5 worm cellular contexts compared by ENCODE assay signal in the genomic region with DNA sequence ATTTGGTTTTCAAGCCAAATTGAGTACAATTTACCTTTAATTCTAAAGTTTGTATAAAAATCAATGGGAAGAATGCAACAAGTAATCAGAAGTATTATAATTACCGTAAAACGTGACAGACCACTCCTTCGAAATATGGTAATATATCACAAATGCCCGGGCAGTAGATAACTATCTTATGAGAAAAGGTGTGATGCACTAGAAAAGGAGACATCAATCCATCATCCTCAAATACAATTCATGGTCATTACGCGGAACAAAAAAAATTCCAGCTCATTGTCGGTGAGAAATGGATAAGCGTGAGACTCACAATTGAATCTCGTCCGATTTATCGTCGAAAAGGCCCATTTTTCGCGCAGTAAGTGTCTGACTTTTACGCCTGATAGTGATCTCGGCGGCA.
TF ChIP-seq lines count a peak whose summit lies in the region.

No protein-coding gene starts in this region.

TF ChIP-seq in whole organism, L1 larva, 84 proteins besides CTCF, POLR2A, EP300 and RAD21 (continues in another document):
- TF ChIP-seq snu-23 (GFP tag; optimal IDR thresholded peaks at IDR 0.05; lab: Kevin White, UChicago): peak; percentile 12
- TF ChIP-seq fkh-10 (GFP tag; optimal IDR thresholded peaks at IDR 0.05; lab: Kevin White, UChicago): no peak
- no peak for TF ChIP-seq xbp-1 (tag; optimal IDR thresholded peaks at IDR 0.05; lab: Kevin White, UChicago)
- peak; percentile 16 for TF ChIP-seq efl-3 (GFP tag; optimal IDR thresholded peaks at IDR 0.05; lab: Kevin White, UChicago)
- no peak for TF ChIP-seq lin-35 (GFP tag; optimal IDR thresholded peaks at IDR 0.05; lab: Kevin White, UChicago)
- peak; percentile 26 for TF ChIP-seq nhr-20 (tag; optimal IDR thresholded peaks at IDR 0.05; lab: Kevin White, UChicago)
- no peak for TF ChIP-seq alr-1 (tag; optimal IDR thresholded peaks at IDR 0.05; lab: Kevin White, UChicago; ENCODE audit: borderline replicate concordance)
- no peak for TF ChIP-seq ceh-82 (tag; optimal IDR thresholded peaks at IDR 0.05; lab: Kevin White, UChicago)
- TF ChIP-seq nhr-90 (tag; optimal IDR thresholded peaks at IDR 0.05; lab: Kevin White, UChicago; ENCODE audit: poor library complexity): peak; percentile 17
- TF ChIP-seq unc-62 (GFP tag; optimal IDR thresholded peaks at IDR 0.05; lab: Kevin White, UChicago): no peak
- TF ChIP-seq nhr-28 (tag; optimal IDR thresholded peaks at IDR 0.05; lab: Kevin White, UChicago): no peak
- peak; percentile 18 for TF ChIP-seq irx-1 (tag; optimal IDR thresholded peaks at IDR 0.05; lab: Kevin White, UChicago)
- no peak for TF ChIP-seq hlh-17 (GFP tag; optimal IDR thresholded peaks at IDR 0.05; lab: Kevin White, UChicago; ENCODE audit: borderline replicate concordance)
- TF ChIP-seq nhr-71 (tag; optimal IDR thresholded peaks at IDR 0.05; lab: Kevin White, UChicago): peak; percentile 20
- no peak for TF ChIP-seq hlh-4 (tag; optimal IDR thresholded peaks at IDR 0.05; lab: Kevin White, UChicago)
- no peak for TF ChIP-seq snpc-4 (tag; optimal IDR thresholded peaks at IDR 0.05; lab: Kevin White, UChicago)
- no peak for TF ChIP-seq grh-1 (GFP tag; IDR thresholded peaks at IDR 0.05; lab: Robert Waterston, UW)

TF ChIP-seq in whole organism, L2 larva, 48 proteins besides CTCF, POLR2A, EP300 and RAD21:
- TF ChIP-seq gmeb-1 (tag; optimal IDR thresholded peaks at IDR 0.05; lab: Kevin White, UChicago) (no peak), nhr-25 (tag; optimal IDR thresholded peaks at IDR 0.05; lab: Kevin White, UChicago) (peak; percentile 16), alr-1 (tag; optimal IDR thresholded peaks at IDR 0.05; lab: Kevin White, UChicago) (no peak), nhr-129 (tag; optimal IDR thresholded peaks at IDR 0.05; lab: Kevin White, UChicago) (peak; percentile 2), elt-1 (tag; optimal IDR thresholded peaks at IDR 0.05; lab: Kevin White, UChicago) (peak; percentile 14), dmd-4 (tag; optimal IDR thresholded peaks at IDR 0.05; lab: Kevin White, UChicago) (no peak), ceh-16 (tag; optimal IDR thresholded peaks at IDR 0.05; lab: Kevin White, UChicago) (peak; percentile 58), nhr-237 (tag; optimal IDR thresholded peaks at IDR 0.05; lab: Kevin White, UChicago) (no peak), Y55F3AM.14 (GFP tag; optimal IDR thresholded peaks at IDR 0.05; lab: Kevin White, UChicago) (no peak), mdl-1 (tag; optimal IDR thresholded peaks at IDR 0.05; lab: Kevin White, UChicago) (no peak)

TF ChIP-seq in whole organism, L3 larva, 47 proteins besides CTCF, POLR2A, EP300 and RAD21:
- peak; percentile 4 for TF ChIP-seq nhr-23 (tag; optimal IDR thresholded peaks at IDR 0.05; lab: Kevin White, UChicago)
- no peak for TF ChIP-seq pqm-1 (tag; optimal IDR thresholded peaks at IDR 0.05; lab: Kevin White, UChicago)
- TF ChIP-seq nhr-25 (tag; optimal IDR thresholded peaks at IDR 0.05; lab: Kevin White, UChicago): peak; percentile 32
- TF ChIP-seq elt-1 (tag; optimal IDR thresholded peaks at IDR 0.05; lab: Kevin White, UChicago): peak; percentile 40
- TF ChIP-seq ceh-82 (tag; optimal IDR thresholded peaks at IDR 0.05; lab: Kevin White, UChicago): no peak
TF ChIP-seq in whole organism, L3 larva: peak in this region for 3.

TF ChIP-seq in whole organism, late embryonic, 69 proteins besides CTCF, POLR2A, EP300 and RAD21:
- TF ChIP-seq K09A11.1 (tag; optimal IDR thresholded peaks at IDR 0.05; lab: Kevin White, UChicago; ENCODE audit: insufficient read depth): no peak
- peak; percentile 46 for TF ChIP-seq unc-55 (GFP tag; optimal IDR thresholded peaks at IDR 0.05; lab: Kevin White, UChicago)
- no peak for TF ChIP-seq syd-9 (tag; optimal IDR thresholded peaks at IDR 0.05; lab: Kevin White, UChicago)
- TF ChIP-seq npax-4 (tag; optimal IDR thresholded peaks at IDR 0.05; lab: Kevin White, UChicago): no peak

TF ChIP-seq in whole organism, mixed stage, embryonic, 35 proteins besides CTCF, POLR2A, EP300 and RAD21:
- TF ChIP-seq lsy-2 (tag; optimal IDR thresholded peaks at IDR 0.05; lab: Kevin White, UChicago): no peak
- no peak for TF ChIP-seq M03D4.4 (tag; optimal IDR thresholded peaks at IDR 0.05; lab: Kevin White, UChicago)
- no peak for TF ChIP-seq bed-3 (GFP tag; optimal IDR thresholded peaks at IDR 0.05; lab: Kevin White, UChicago)
- peak; percentile 21 for TF ChIP-seq elt-1 (tag; optimal IDR thresholded peaks at IDR 0.05; lab: Kevin White, UChicago; ENCODE audit: borderline replicate concordance, insufficient read depth)
- no peak for TF ChIP-seq pha-4 (tag; optimal IDR thresholded peaks at IDR 0.05; lab: Kevin White, UChicago)
- TF ChIP-seq cnd-1 (tag; optimal IDR thresholded peaks at IDR 0.05; lab: Kevin White, UChicago): no peak
- TF ChIP-seq nhr-76 (tag; optimal IDR thresholded peaks at IDR 0.05; lab: Kevin White, UChicago): no peak
- TF ChIP-seq tbx-8 (GFP tag; optimal IDR thresholded peaks at IDR 0.05; lab: Kevin White, UChicago): no peak
- peak; percentile 18 for TF ChIP-seq unc-62 (GFP tag; optimal IDR thresholded peaks at IDR 0.05; lab: Kevin White, UChicago)
- no peak for TF ChIP-seq nhr-12 (tag; optimal IDR thresholded peaks at IDR 0.05; lab: Kevin White, UChicago)
- TF ChIP-seq sem-2 (GFP tag; optimal IDR thresholded peaks at IDR 0.05; lab: Kevin White, UChicago): no peak
TF ChIP-seq in whole organism, mixed stage, embryonic: peak in this region for 2.
